Worm (Caenorhabditis elegans): ENCODE data around the gene ooc-3.

The ooc-3 gene

ce11 chrII:11495307-11495706 lies at the start of gene ooc-3, which contains the start of gene B0334.4:
TSS of gene ooc-3 (minus strand) at chrII:11495321.
TSS of gene B0334.4 (plus strand) at chrII:11495692.
- TF ChIP-seq aly-1 (tag; optimal IDR thresholded peaks at IDR 0.05) (no peak), scrt-1 (GFP tag; IDR thresholded peaks at IDR 0.05) (no peak), F13C5.2 (tag; optimal IDR thresholded peaks at IDR 0.05) (no peak), hmg-4 (GFP tag; optimal IDR thresholded peaks at IDR 0.05) (no peak), tbx-37 (GFP tag; conservative IDR thresholded peaks at IDR 0.05) (no peak), ets-7 (tag; optimal IDR thresholded peaks at IDR 0.05) (no peak)

ce11 chrII:11544714-11545113 lies 49.6 kb upstream of the ooc-3 start, which contains the start of gene F54D5.9:
TSS of gene F54D5.9 (minus strand) at chrII:11544828.
- TF ChIP-seq hnd-1 (tag; optimal IDR thresholded peaks at IDR 0.05): no peak
- TF ChIP-seq ceh-13 (GFP tag; optimal IDR thresholded peaks at IDR 0.05): no peak
- no peak for TF ChIP-seq tbx-37 (GFP tag; conservative IDR thresholded peaks at IDR 0.05)
- TF ChIP-seq flt-1 (GFP tag; IDR thresholded peaks at IDR 0.05): no peak
- no peak for TF ChIP-seq hmbx-1 (tag; optimal IDR thresholded peaks at IDR 0.05)
- no peak for TF ChIP-seq aly-1 (tag; optimal IDR thresholded peaks at IDR 0.05)
- no peak for TF ChIP-seq B0310.2 (tag; optimal IDR thresholded peaks at IDR 0.05)
- TF ChIP-seq ama-1 (optimal IDR thresholded peaks at IDR 0.05): no peak
- TF ChIP-seq hmg-4 (GFP tag; optimal IDR thresholded peaks at IDR 0.05): no peak
- no peak for TF ChIP-seq F13C5.2 (tag; optimal IDR thresholded peaks at IDR 0.05)

ce11 chrII:11542958-11543357 lies 47.8 kb upstream of the ooc-3 start:
- TF ChIP-seq hmg-4 (GFP tag; optimal IDR thresholded peaks at IDR 0.05): peak; percentile 38
- no peak for TF ChIP-seq ama-1 (optimal IDR thresholded peaks at IDR 0.05)
- 0 out of 2 replicates have a peak, but pooled peaks have one; percentile 12 for TF ChIP-seq scrt-1 (GFP tag; IDR thresholded peaks at IDR 0.05)

ce11 chrII:11542385-11542784 lies 47.3 kb upstream of the ooc-3 start, which contains the start of gene gtf-2E2:
TSS of gene gtf-2E2 (minus strand) at chrII:11542495.
- no peak for TF ChIP-seq hmbx-1 (tag; optimal IDR thresholded peaks at IDR 0.05)
- no peak for TF ChIP-seq hnd-1 (tag; optimal IDR thresholded peaks at IDR 0.05)
- TF ChIP-seq tbx-37 (GFP tag; conservative IDR thresholded peaks at IDR 0.05): no peak
- no peak for TF ChIP-seq ceh-13 (GFP tag; optimal IDR thresholded peaks at IDR 0.05)
- no peak for TF ChIP-seq pes-1 (GFP tag; IDR thresholded peaks at IDR 0.05)
- TF ChIP-seq hmg-4 (GFP tag; optimal IDR thresholded peaks at IDR 0.05): no peak
- no peak for TF ChIP-seq tbx-11 (GFP tag; IDR thresholded peaks at IDR 0.05)
- TF ChIP-seq scrt-1 (GFP tag; IDR thresholded peaks at IDR 0.05): no peak
- TF ChIP-seq flt-1 (GFP tag; IDR thresholded peaks at IDR 0.05): no peak
- TF ChIP-seq sea-1 (GFP tag; conservative IDR thresholded peaks at IDR 0.05): no peak
- TF ChIP-seq B0310.2 (tag; optimal IDR thresholded peaks at IDR 0.05): no peak
- TF ChIP-seq F13C5.2 (tag; optimal IDR thresholded peaks at IDR 0.05): no peak
- no peak for TF ChIP-seq tra-4 (tag; optimal IDR thresholded peaks at IDR 0.05)
- no peak for TF ChIP-seq ama-1 (optimal IDR thresholded peaks at IDR 0.05)
- no peak for TF ChIP-seq ceh-36 (tag; optimal IDR thresholded peaks at IDR 0.05)
- no peak for TF ChIP-seq ets-7 (tag; optimal IDR thresholded peaks at IDR 0.05)
- no peak for TF ChIP-seq aly-1 (tag; optimal IDR thresholded peaks at IDR 0.05)

ce11 chrII:11538741-11539140 lies 43.6 kb upstream of the ooc-3 start, which contains the start of gene Y62F5A.9:
TSS of gene Y62F5A.9 (minus strand) at chrII:11538841.
- no peak for TF ChIP-seq ceh-36 (tag; optimal IDR thresholded peaks at IDR 0.05)
- TF ChIP-seq ceh-13 (GFP tag; optimal IDR thresholded peaks at IDR 0.05): no peak
- no peak for TF ChIP-seq B0310.2 (tag; optimal IDR thresholded peaks at IDR 0.05)
- TF ChIP-seq tbx-11 (GFP tag; IDR thresholded peaks at IDR 0.05): no peak
- no peak for TF ChIP-seq scrt-1 (GFP tag; IDR thresholded peaks at IDR 0.05)
- no peak for TF ChIP-seq aly-1 (tag; optimal IDR thresholded peaks at IDR 0.05)
- no peak for TF ChIP-seq tbx-37 (GFP tag; conservative IDR thresholded peaks at IDR 0.05)
- TF ChIP-seq F13C5.2 (tag; optimal IDR thresholded peaks at IDR 0.05): no peak
- no peak for TF ChIP-seq tra-4 (tag; optimal IDR thresholded peaks at IDR 0.05)
- no peak for TF ChIP-seq pes-1 (GFP tag; IDR thresholded peaks at IDR 0.05)
- no peak for TF ChIP-seq hnd-1 (tag; optimal IDR thresholded peaks at IDR 0.05)
- no peak for TF ChIP-seq sea-1 (GFP tag; conservative IDR thresholded peaks at IDR 0.05)
- no peak for TF ChIP-seq hmg-4 (GFP tag; optimal IDR thresholded peaks at IDR 0.05)
- no peak for TF ChIP-seq ama-1 (optimal IDR thresholded peaks at IDR 0.05)
- TF ChIP-seq ets-7 (tag; optimal IDR thresholded peaks at IDR 0.05): no peak

ce11 chrII:11537606-11538016 lies 42.5 kb upstream of the ooc-3 start:
- no peak for TF ChIP-seq aly-1 (tag; optimal IDR thresholded peaks at IDR 0.05)
- TF ChIP-seq ceh-13 (GFP tag; optimal IDR thresholded peaks at IDR 0.05): no peak
- no peak for TF ChIP-seq tra-4 (tag; optimal IDR thresholded peaks at IDR 0.05)
- peak; percentile 98 for TF ChIP-seq ama-1 (optimal IDR thresholded peaks at IDR 0.05)
- TF ChIP-seq F13C5.2 (tag; optimal IDR thresholded peaks at IDR 0.05): no peak
- peak; percentile 69 for TF ChIP-seq hmg-4 (GFP tag; optimal IDR thresholded peaks at IDR 0.05)
- TF ChIP-seq scrt-1 (GFP tag; IDR thresholded peaks at IDR 0.05): no peak
- peak; percentile 71 for TF ChIP-seq pes-1 (GFP tag; IDR thresholded peaks at IDR 0.05)
- TF ChIP-seq B0310.2 (tag; optimal IDR thresholded peaks at IDR 0.05): peak; percentile 76
- TF ChIP-seq sea-1 (GFP tag; conservative IDR thresholded peaks at IDR 0.05): peak; percentile 46; the same call in 1 of the 2 replicates
- peak; percentile 66 for TF ChIP-seq hmbx-1 (tag; optimal IDR thresholded peaks at IDR 0.05)
- TF ChIP-seq flt-1 (GFP tag; IDR thresholded peaks at IDR 0.05): peak; percentile 9; the same call in 1 of the 2 replicates
- TF ChIP-seq ceh-36 (tag; optimal IDR thresholded peaks at IDR 0.05): peak; percentile 32
- no peak for TF ChIP-seq hnd-1 (tag; optimal IDR thresholded peaks at IDR 0.05)

ce11 chrII:11537115-11537514 lies 42.0 kb upstream of the ooc-3 start:
- TF ChIP-seq ets-7 (tag; optimal IDR thresholded peaks at IDR 0.05): peak; percentile 33
- TF ChIP-seq hmg-4 (GFP tag; optimal IDR thresholded peaks at IDR 0.05): peak; percentile 43
- TF ChIP-seq tbx-11 (GFP tag; IDR thresholded peaks at IDR 0.05): no peak

- TF ChIP-seq sea-1 (GFP tag; conservative IDR thresholded peaks at IDR 0.05): no peak
- TF ChIP-seq ceh-36 (tag; optimal IDR thresholded peaks at IDR 0.05): no peak
- TF ChIP-seq hnd-1 (tag; optimal IDR thresholded peaks at IDR 0.05): no peak
- no peak for TF ChIP-seq hmg-4 (GFP tag; optimal IDR thresholded peaks at IDR 0.05)
- TF ChIP-seq ets-7 (tag; optimal IDR thresholded peaks at IDR 0.05): no peak
- TF ChIP-seq B0310.2 (tag; optimal IDR thresholded peaks at IDR 0.05): no peak
- no peak for TF ChIP-seq pes-1 (GFP tag; IDR thresholded peaks at IDR 0.05)
Measured at ce11 chrII:11536505-11536904, 41.4 kb upstream of the ooc-3 start.

Data from whole organism, early embryonic.